Worm (Caenorhabditis elegans) whole organism, L3 larva: ENCODE data around the gene asps-1.

ENCODE experiments used
- R02D3.7 ChIP-seq: fragments of 150-350 bp; optimal IDR thresholded peaks from 2 replicates; lab custom pipeline; 2014; ENCODE audit warnings: missing biosample characterization, missing genetic modification characterization
- aly-2 ChIP-seq: fragments of 150-350 bp; optimal IDR thresholded peaks from 2 replicates; lab custom pipeline; 2014; ENCODE audit warnings: missing biosample characterization, missing genetic modification characterization
- ceh-16 ChIP-seq: sonication (generic microtip); optimal IDR thresholded peaks from 2 replicates; lab custom pipeline; 2017; ENCODE audit warnings: missing biosample characterization, missing genetic modification characterization
- ceh-28 ChIP-seq: fragments of 150-350 bp; optimal IDR thresholded peaks from 2 replicates; lab custom pipeline; 2014; ENCODE audit warnings: missing biosample characterization, missing genetic modification reagents, missing genetic modification characterization
- ceh-9 ChIP-seq: sonication (generic microtip); optimal IDR thresholded peaks from 2 replicates; lab custom pipeline; 2018; ENCODE audit warnings: missing biosample characterization, missing genetic modification characterization
- daf-12 ChIP-seq: fragments of 150-350 bp; optimal IDR thresholded peaks from 2 replicates; lab custom pipeline; 2014; ENCODE audit warnings: missing biosample characterization, missing genetic modification reagents, missing genetic modification characterization
- egl-27 ChIP-seq: sonication (generic microtip); optimal IDR thresholded peaks from 4 replicates; lab custom pipeline; 2017; ENCODE audit warnings: missing biosample characterization, missing genetic modification reagents, missing genetic modification characterization
- egl-5 ChIP-seq: fragments of 150-350 bp; optimal IDR thresholded peaks from 2 replicates; lab custom pipeline; 2017; ENCODE audit warnings: missing biosample characterization, missing genetic modification reagents, missing genetic modification characterization, inconsistent platforms
- elt-1 ChIP-seq: fragments of 150-350 bp; optimal IDR thresholded peaks from 2 replicates; lab custom pipeline; 2014; ENCODE audit warnings: missing biosample characterization, missing genetic modification characterization
- elt-2 ChIP-seq: sonication (generic microtip); optimal IDR thresholded peaks from 2 replicates; lab custom pipeline; 2016; ENCODE audit warnings: missing genetic modification reagents, mild to moderate bottlenecking, missing genetic modification characterization, missing compliant biosample characterization
- elt-3 ChIP-seq, 3 experiments: fragments of 150-350 bp in 1 of 3; sonication (generic microtip) in 2 of 3; optimal IDR thresholded peaks; 2 replicates in 2 of 3; 4 replicates in 1 of 3; lab custom pipeline; 2014 to 2017; ENCODE audit warnings: missing biosample characterization in 3 of 3, missing genetic modification characterization in 3 of 3
- eor-1 ChIP-seq, 2 experiments: fragments of 150-350 bp; optimal IDR thresholded peaks; 2 replicates each; lab custom pipeline; 2014 to 2018; ENCODE audit warnings: missing biosample characterization in 2 of 2, missing genetic modification characterization in 2 of 2
- fkh-10 ChIP-seq: sonication (generic microtip); optimal IDR thresholded peaks from 2 replicates; lab custom pipeline; 2017; ENCODE audit warnings: missing biosample characterization, missing genetic modification reagents, missing genetic modification characterization
- fos-1 ChIP-seq: fragments of 150-350 bp; optimal IDR thresholded peaks from 2 replicates; lab custom pipeline; 2014; ENCODE audit warnings: missing biosample characterization, missing genetic modification characterization
- hmg-11 ChIP-seq: sonication (generic microtip); optimal IDR thresholded peaks from 2 replicates; lab custom pipeline; 2016; ENCODE audit warnings: missing genetic modification characterization, missing compliant biosample characterization
- jun-1 ChIP-seq: fragments of 150-350 bp; optimal IDR thresholded peaks from 2 replicates; lab custom pipeline; 2014; ENCODE audit warnings: missing biosample characterization, missing genetic modification reagents, missing genetic modification characterization
- lin-15B ChIP-seq: fragments of 150-350 bp; optimal IDR thresholded peaks from 2 replicates; lab custom pipeline; 2014; ENCODE audit warnings: missing biosample characterization, missing genetic modification characterization
- lin-39 ChIP-seq: fragments of 150-350 bp; optimal IDR thresholded peaks from 2 replicates; lab custom pipeline; 2018; ENCODE audit warnings: missing biosample characterization, missing genetic modification reagents, missing genetic modification characterization
- lsy-12 ChIP-seq: sonication (generic microtip); optimal IDR thresholded peaks from 2 replicates; lab custom pipeline; 2016; ENCODE audit warnings: mild to moderate bottlenecking, missing genetic modification characterization, missing compliant biosample characterization
- mdl-1 ChIP-seq: fragments of 150-350 bp; optimal IDR thresholded peaks from 2 replicates; lab custom pipeline; 2014; ENCODE audit warnings: missing biosample characterization, missing genetic modification characterization
- nfya-1 ChIP-seq: sonication (generic microtip); optimal IDR thresholded peaks from 2 replicates; lab custom pipeline; 2017; ENCODE audit warnings: missing genetic modification characterization, mild to moderate bottlenecking, missing compliant biosample characterization, antibody characterized with exemption, moderate library complexity; ENCODE audit not compliant: insufficient read depth
- nhr-11 ChIP-seq: fragments of 150-350 bp; optimal IDR thresholded peaks from 2 replicates; lab custom pipeline; 2014; ENCODE audit warnings: missing biosample characterization, missing genetic modification characterization
- nhr-12 ChIP-seq: fragments of 150-350 bp; optimal IDR thresholded peaks from 2 replicates; lab custom pipeline; 2014; ENCODE audit warnings: missing biosample characterization, missing genetic modification characterization
- nhr-23 ChIP-seq: fragments of 150-350 bp; optimal IDR thresholded peaks from 2 replicates; lab custom pipeline; 2014; ENCODE audit warnings: missing biosample characterization, missing genetic modification reagents, missing genetic modification characterization
- nhr-237 ChIP-seq: fragments of 150-350 bp; optimal IDR thresholded peaks from 2 replicates; lab custom pipeline; 2014; ENCODE audit warnings: missing biosample characterization, missing genetic modification characterization
- nhr-25 ChIP-seq: sonication (generic microtip); optimal IDR thresholded peaks from 2 replicates; lab custom pipeline; 2017; ENCODE audit warnings: missing biosample characterization, missing genetic modification characterization
- nhr-28 ChIP-seq: fragments of 150-350 bp; optimal IDR thresholded peaks from 2 replicates; lab custom pipeline; 2014; ENCODE audit warnings: missing biosample characterization, missing genetic modification characterization
- nhr-43 ChIP-seq: sonication (generic microtip); optimal IDR thresholded peaks from 2 replicates; lab custom pipeline; 2016; ENCODE audit warnings: mild to moderate bottlenecking, missing genetic modification characterization, missing compliant biosample characterization; ENCODE audit not compliant: poor library complexity, severe bottlenecking
- nhr-77 ChIP-seq: fragments of 150-350 bp; optimal IDR thresholded peaks from 2 replicates; lab custom pipeline; 2014; ENCODE audit warnings: missing biosample characterization, missing genetic modification characterization
- pha-4 ChIP-seq: fragments of 150-350 bp; optimal IDR thresholded peaks from 2 replicates; lab custom pipeline; 2014; ENCODE audit warnings: missing biosample characterization, missing genetic modification reagents, missing genetic modification characterization
- pqm-1 ChIP-seq: fragments of 150-350 bp; optimal IDR thresholded peaks from 2 replicates; lab custom pipeline; 2017; ENCODE audit warnings: missing biosample characterization, missing genetic modification characterization, inconsistent platforms
- skn-1 ChIP-seq: fragments of 150-350 bp; optimal IDR thresholded peaks from 2 replicates; lab custom pipeline; 2014; ENCODE audit warnings: missing biosample characterization, missing genetic modification characterization
- snpc-4 ChIP-seq: fragments of 150-350 bp; optimal IDR thresholded peaks from 2 replicates; lab custom pipeline; 2014; ENCODE audit warnings: missing biosample characterization, missing genetic modification characterization
- tbx-2 ChIP-seq: sonication (generic microtip); optimal IDR thresholded peaks from 2 replicates; lab custom pipeline; 2016; ENCODE audit warnings: mild to moderate bottlenecking, missing genetic modification characterization, missing compliant biosample characterization
- unc-62 ChIP-seq: fragments of 150-350 bp; sonication (generic microtip); optimal IDR thresholded peaks from 4 replicates; lab custom pipeline; 2014; ENCODE audit warnings: missing biosample characterization, missing genetic modification reagents, missing genetic modification characterization
- zag-1 ChIP-seq: fragments of 150-350 bp; optimal IDR thresholded peaks from 2 replicates; lab custom pipeline; 2014; ENCODE audit warnings: missing biosample characterization, missing genetic modification characterization
- ztf-11 ChIP-seq: fragments of 150-350 bp; optimal IDR thresholded peaks from 2 replicates; lab custom pipeline; 2014; ENCODE audit warnings: missing biosample characterization, missing genetic modification characterization
- ztf-4 ChIP-seq: fragments of 150-350 bp; optimal IDR thresholded peaks from 2 replicates; lab custom pipeline; 2014; ENCODE audit warnings: missing biosample characterization, missing genetic modification characterization

asps-1 gene

DNA sequence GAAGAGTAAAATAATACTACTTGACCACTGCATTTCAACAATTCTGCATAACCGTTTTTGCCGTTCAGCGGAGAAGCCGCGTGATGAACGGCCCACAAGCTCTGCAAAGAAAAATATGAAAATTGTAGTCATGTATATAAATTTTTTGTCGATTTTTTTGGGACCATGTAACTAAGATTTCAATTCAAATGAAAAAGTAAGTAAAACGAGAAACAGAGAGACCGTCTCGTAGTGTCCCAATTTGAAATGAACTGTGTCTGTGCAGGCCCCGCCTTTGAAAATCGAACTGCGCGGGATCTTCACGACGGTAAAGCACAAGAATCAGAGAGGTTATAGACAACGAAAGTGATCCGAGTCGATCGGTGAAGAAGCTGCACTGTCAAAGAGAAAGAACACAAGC is 14.8 kb upstream of the asps-1 start, which contains the start of gene crm-1:
crm-1 (minus strand) TSS at position 101 of the 400 bp plus-strand sequence.
- TF ChIP-seq nhr-23: no peak
- TF ChIP-seq snpc-4 (tag; lab: Kevin White, UChicago): no peak
- TF ChIP-seq ceh-9 (tag; lab: Kevin White, UChicago): no peak
- TF ChIP-seq pqm-1 (tag; lab: Kevin White, UChicago): no peak
- TF ChIP-seq tbx-2 (tag; lab: Kevin White, UChicago): no peak
- TF ChIP-seq fkh-10 (GFP tag; lab: Kevin White, UChicago): no peak
- no peak for TF ChIP-seq hmg-11 (tag; lab: Kevin White, UChicago)
- TF ChIP-seq elt-3 (tag; optimal IDR thresholded peaks at IDR 0.05; lab: Kevin White, UChicago): no peak
- no peak for TF ChIP-seq lin-15B (tag; lab: Kevin White, UChicago)
- no peak for TF ChIP-seq ztf-11 (tag; lab: Kevin White, UChicago)
- TF ChIP-seq aly-2 (tag; lab: Kevin White, UChicago): no peak
- TF ChIP-seq nhr-12 (tag; lab: Kevin White, UChicago): no peak

DNA sequence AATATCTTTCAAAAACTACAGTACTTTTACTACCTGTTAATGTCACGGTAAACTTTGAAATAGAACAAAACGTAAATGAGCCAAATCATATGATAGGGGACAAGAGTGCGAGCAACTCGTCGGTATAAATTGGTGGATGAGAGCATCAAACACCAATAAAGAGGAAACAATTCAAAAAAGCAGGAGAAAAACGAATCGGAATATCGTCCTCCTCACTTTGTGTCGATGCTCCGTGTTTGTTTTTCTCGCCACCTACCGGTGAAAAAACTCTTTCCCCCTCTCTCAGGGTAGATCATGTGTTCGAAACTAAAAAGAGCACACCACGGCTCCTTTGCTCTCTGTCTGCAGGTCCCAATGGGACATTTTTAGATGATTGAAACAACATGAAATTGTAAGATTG is 10.9 kb upstream of the asps-1 start:
- TF ChIP-seq nhr-23: no peak
- no peak for TF ChIP-seq skn-1 (tag; lab: Kevin White, UChicago)
- TF ChIP-seq pha-4: peak; percentile 74
- TF ChIP-seq nhr-28 (tag; lab: Kevin White, UChicago): no peak
- no peak for TF ChIP-seq ceh-16 (tag; lab: Kevin White, UChicago)
- no peak for TF ChIP-seq elt-3 (tag; optimal IDR thresholded peaks at IDR 0.05; lab: Kevin White, UChicago)

- no peak for TF ChIP-seq nhr-25 (tag; lab: Kevin White, UChicago)
- TF ChIP-seq tbx-2 (tag; lab: Kevin White, UChicago): no peak
- no peak for TF ChIP-seq unc-62 (GFP tag; lab: Kevin White, UChicago)
- no peak for TF ChIP-seq ztf-11 (tag; lab: Kevin White, UChicago)
- TF ChIP-seq eor-1 (tag; optimal IDR thresholded peaks at IDR 0.05; lab: Kevin White, UChicago): no peak
- no peak for TF ChIP-seq fos-1 (tag; lab: Kevin White, UChicago)
- no peak for TF ChIP-seq daf-12 (tag; lab: Kevin White, UChicago)
- no peak for TF ChIP-seq pqm-1 (tag; lab: Kevin White, UChicago)
These were observed 6.3 kb upstream of the asps-1 start for ce11 chrV:10323537-10323936.

DNA sequence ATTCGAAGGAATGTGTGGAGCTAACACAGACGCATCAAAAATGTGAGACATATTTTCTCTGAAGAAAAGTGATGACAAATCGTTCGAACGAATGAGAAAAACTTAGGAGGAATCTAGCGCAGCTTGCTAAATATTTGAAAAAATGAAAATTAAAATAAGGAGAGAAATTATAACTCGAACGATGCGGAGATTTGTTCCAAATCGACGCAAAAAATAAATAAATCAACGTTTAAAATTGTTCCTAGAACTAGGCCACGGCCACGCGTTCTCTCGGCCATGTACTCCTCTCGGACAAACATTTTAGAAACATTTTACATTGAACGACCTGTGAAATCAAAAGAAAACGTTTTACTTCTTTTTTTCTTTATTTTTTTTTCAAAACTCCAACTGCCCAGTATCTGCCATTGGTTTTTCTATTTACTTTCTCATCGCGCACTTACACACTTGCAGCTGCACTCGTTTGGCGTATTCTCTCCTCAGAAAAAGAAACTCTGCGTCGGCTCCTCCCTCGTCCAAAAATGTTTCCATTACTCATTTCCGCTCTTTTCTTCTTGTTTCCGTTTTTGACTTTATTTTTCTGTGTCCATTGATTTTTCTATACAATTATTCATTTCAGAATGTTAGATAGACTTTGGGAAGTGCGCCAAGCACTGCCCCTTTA is 3.0 kb upstream of the asps-1 start, which contains the start of the genes gna-1 and B0024.13:
gna-1 (minus strand) TSS at position 51 of the 661 bp plus-strand sequence.
B0024.13 (plus strand) TSS at position 611 of the 661 bp plus-strand sequence.
- TF ChIP-seq nhr-25 (tag; lab: Kevin White, UChicago): no peak
- TF ChIP-seq mdl-1 (tag; lab: Kevin White, UChicago): no peak
- TF ChIP-seq elt-1 (tag; lab: Kevin White, UChicago): no peak
- peak; percentile 17 for TF ChIP-seq hmg-11 (tag; lab: Kevin White, UChicago)
- peak; percentile 68 for TF ChIP-seq lin-15B (tag; lab: Kevin White, UChicago)
- TF ChIP-seq elt-2 (tag; lab: Kevin White, UChicago): peak; percentile 1
- no peak for TF ChIP-seq fkh-10 (GFP tag; lab: Kevin White, UChicago)
- peak; percentile 78 for TF ChIP-seq nhr-43 (tag; lab: Kevin White, UChicago)
- TF ChIP-seq egl-5 (tag; lab: Kevin White, UChicago): no peak
- no peak for TF ChIP-seq nhr-77
- no peak for TF ChIP-seq skn-1 (tag; lab: Kevin White, UChicago)
- TF ChIP-seq fos-1 (tag; lab: Kevin White, UChicago): no peak
- TF ChIP-seq ceh-28 (tag; lab: Kevin White, UChicago): no peak
- TF ChIP-seq ztf-4 (tag; lab: Kevin White, UChicago): no peak
- no peak for TF ChIP-seq nhr-28 (tag; lab: Kevin White, UChicago)
- TF ChIP-seq lin-39 (tag; lab: Kevin White, UChicago): peak; percentile 56
- TF ChIP-seq nhr-12 (tag; lab: Kevin White, UChicago): no peak
- no peak for TF ChIP-seq ceh-9 (tag; lab: Kevin White, UChicago)
- TF ChIP-seq elt-3 (tag; optimal IDR thresholded peaks at IDR 0.05; lab: Kevin White, UChicago): no peak
- peak; percentile 10 for TF ChIP-seq lsy-12
- TF ChIP-seq aly-2 (tag; lab: Kevin White, UChicago): no peak
- TF ChIP-seq snpc-4 (tag; lab: Kevin White, UChicago): no peak
- no peak for TF ChIP-seq egl-27 (tag; lab: Kevin White, UChicago)
- TF ChIP-seq nfya-1: no peak
- TF ChIP-seq zag-1 (tag; lab: Kevin White, UChicago): no peak
- no peak for TF ChIP-seq nhr-237
- no peak for TF ChIP-seq ceh-16 (tag; lab: Kevin White, UChicago)
- peak; percentile 79 for TF ChIP-seq nhr-23
- peak; percentile 72 for TF ChIP-seq pha-4
- TF ChIP-seq nhr-11 (tag; lab: Kevin White, UChicago): no peak
- no peak for TF ChIP-seq ztf-11 (tag; lab: Kevin White, UChicago)
- no peak for TF ChIP-seq tbx-2 (tag; lab: Kevin White, UChicago)
- no peak for TF ChIP-seq jun-1 (tag; lab: Kevin White, UChicago)
- TF ChIP-seq R02D3.7: no peak
- no peak for TF ChIP-seq unc-62 (GFP tag; lab: Kevin White, UChicago)
- TF ChIP-seq, all 47 proteins: peak for 8
